Fruit fly (Drosophila melanogaster): ENCODE measurements around the gene CG17477.

CG17477 gene

dm6 chr3R:17078961-17079858, 47.5 kb downstream of the CG17477 start:
- TF ChIP-seq lilli (GFP tag; optimal IDR thresholded peaks at IDR 0.05) (no peak), CG31224 (GFP tag; IDR thresholded peaks at IDR 0.05) (no peak), Hr39 (optimal IDR thresholded peaks at IDR 0.05) (no peak), cad (GFP tag; optimal IDR thresholded peaks at IDR 0.05) (no peak), MESR4 (GFP tag; optimal IDR thresholded peaks at IDR 0.05) (peak; percentile 7), CG1602 (GFP tag; optimal IDR thresholded peaks at IDR 0.05) (no peak), CG15011 (GFP tag; optimal IDR thresholded peaks at IDR 0.05) (peak; percentile 26), ap (GFP tag; IDR thresholded peaks at IDR 0.05) (no peak), CG10147 (GFP tag; optimal IDR thresholded peaks at IDR 0.05) (no peak), Sry-β (GFP tag; optimal IDR thresholded peaks at IDR 0.05) (no peak), jigr1 (GFP tag; IDR thresholded peaks at IDR 0.05) (no peak), Max (GFP tag; optimal IDR thresholded peaks at IDR 0.05) (no peak), slou (GFP tag; optimal IDR thresholded peaks at IDR 0.05) (no peak), NK7.1 (GFP tag; optimal IDR thresholded peaks at IDR 0.05) (no peak), CG42726 (GFP tag; IDR thresholded peaks at IDR 0.05; ENCODE audit: partially characterized antibody) (no peak), CG10366 (GFP tag; IDR thresholded peaks at IDR 0.05) (no peak), NFAT (GFP tag; IDR thresholded peaks at IDR 0.05) (peak; percentile 42; the same call in 1 of the 2 replicates), Mrtf (GFP tag; IDR thresholded peaks at IDR 0.05) (no peak), dm (GFP tag; optimal IDR thresholded peaks at IDR 0.05) (no peak), Dad (GFP tag; optimal IDR thresholded peaks at IDR 0.05) (no peak), sna (GFP tag; IDR thresholded peaks at IDR 0.05; ENCODE audit: partially characterized antibody) (no peak), zf30C (GFP tag; optimal IDR thresholded peaks at IDR 0.05) (no peak), dimm (GFP tag; IDR thresholded peaks at IDR 0.05) (no peak), CG4360 (GFP tag; IDR thresholded peaks at IDR 0.05) (peak; percentile 42), corto (GFP tag; optimal IDR thresholded peaks at IDR 0.05) (no peak), CG11085 (GFP tag; IDR thresholded peaks at IDR 0.05) (no peak), CG3065 (GFP tag; optimal IDR thresholded peaks at IDR 0.05) (no peak), CG2120 (GFP tag; optimal IDR thresholded peaks at IDR 0.05) (no peak), row (GFP tag; IDR thresholded peaks at IDR 0.05) (peak; percentile 29; the same call in 1 of the 3 replicates), Doc2 (GFP tag; IDR thresholded peaks at IDR 0.05) (no peak), fru (optimal IDR thresholded peaks at IDR 0.05) (no peak), ro (GFP tag; IDR thresholded peaks at IDR 0.05) (no peak), CG7271 (tag; optimal IDR thresholded peaks at IDR 0.05) (no peak), Vsx1 (GFP tag; optimal IDR thresholded peaks at IDR 0.05) (no peak), ato (GFP tag; IDR thresholded peaks at IDR 0.05; ENCODE audit: partially characterized antibody) (no peak), stc (GFP tag; IDR thresholded peaks at IDR 0.05) (no peak), CG1647 (GFP tag; optimal IDR thresholded peaks at IDR 0.05) (no peak), CG5953 (GFP tag; IDR thresholded peaks at IDR 0.05) (no peak), CG12391 (tag; optimal IDR thresholded peaks at IDR 0.05) (no peak), ab (GFP tag; optimal IDR thresholded peaks at IDR 0.05) (no peak), CG31365 (tag; optimal IDR thresholded peaks at IDR 0.05) (no peak), HLH4C (GFP tag; IDR thresholded peaks at IDR 0.05; ENCODE audit: partially characterized antibody) (no peak), nerfin-1 (tag; optimal IDR thresholded peaks at IDR 0.05) (peak; percentile 56), CG12659 (GFP tag; optimal IDR thresholded peaks at IDR 0.05) (no peak), CG34422 (GFP tag; IDR thresholded peaks at IDR 0.05) (peak; percentile 57; the same call in 1 of the 3 replicates), CHES-1-like (GFP tag; optimal IDR thresholded peaks at IDR 0.05) (no peak), eyg (GFP tag; optimal IDR thresholded peaks at IDR 0.05) (no peak), Scr (GFP tag; IDR thresholded peaks at IDR 0.05; ENCODE audit: partially characterized antibody) (no peak), bab2 (GFP tag; optimal IDR thresholded peaks at IDR 0.05) (no peak), schlank (tag; optimal IDR thresholded peaks at IDR 0.05) (peak; percentile 25), da (GFP tag; optimal IDR thresholded peaks at IDR 0.05) (no peak)

Data from whole organism, embryonic.